Worm (Caenorhabditis elegans): ENCODE data around the gene gnrr-6.
A peak's percentile ranks its signal among the peaks of the same experiment; 100 is the strongest.

The gnrr-6 gene

ce11 chrX:11162778-11163584 is 15.7 kb upstream of the gnrr-6 start (continued):
- TF ChIP-seq F26F4.8 (GFP tag; conservative IDR thresholded peaks at IDR 0.05) (peak; percentile 67), duxl-1 (tag; optimal IDR thresholded peaks at IDR 0.05; ENCODE audit: poor library complexity) (peak; percentile 39), nhr-28 (tag; optimal IDR thresholded peaks at IDR 0.05) (no peak), R02D3.7 (tag; optimal IDR thresholded peaks at IDR 0.05) (no peak), lin-39 (tag; optimal IDR thresholded peaks at IDR 0.05) (no peak), unc-39 (tag; optimal IDR thresholded peaks at IDR 0.05) (no peak), lin-1 (GFP tag; IDR thresholded peaks at IDR 0.05) (no peak), F49E8.2 (tag; optimal IDR thresholded peaks at IDR 0.05; ENCODE audit: borderline replicate concordance) (no peak), Y5F2A.4 (GFP tag; optimal IDR thresholded peaks at IDR 0.05) (no peak), skn-1 (tag; optimal IDR thresholded peaks at IDR 0.05) (no peak), pqm-1 (tag; optimal IDR thresholded peaks at IDR 0.05) (no peak), gei-8 (GFP tag; optimal IDR thresholded peaks at IDR 0.05) (no peak), spr-3 (GFP tag; optimal IDR thresholded peaks at IDR 0.05) (peak; percentile 24), lin-38 (GFP tag; IDR thresholded peaks at IDR 0.05) (no peak), egl-43 (GFP tag; IDR thresholded peaks at IDR 0.05) (no peak), ztf-11 (tag; optimal IDR thresholded peaks at IDR 0.05) (no peak), daf-19 (GFP tag; conservative IDR thresholded peaks at IDR 0.05) (no peak), Y48G9A.11 (GFP tag; IDR thresholded peaks at IDR 0.05) (no peak), dmd-6 (GFP tag; IDR thresholded peaks at IDR 0.05) (peak; percentile 35; the same call in 1 of the 2 replicates), F37D6.2 (tag; optimal IDR thresholded peaks at IDR 0.05) (no peak), ceh-44 (GFP tag; IDR thresholded peaks at IDR 0.05) (no peak), hlh-11 (tag; optimal IDR thresholded peaks at IDR 0.05) (no peak), F10B5.3 (tag; optimal IDR thresholded peaks at IDR 0.05) (no peak), vab-7 (GFP tag; IDR thresholded peaks at IDR 0.05) (peak; percentile 67), nhr-25 (tag; optimal IDR thresholded peaks at IDR 0.05; ENCODE audit: borderline replicate concordance, insufficient read depth) (no peak), dmd-9 (GFP tag; IDR thresholded peaks at IDR 0.05) (no peak), saeg-2 (GFP tag; IDR thresholded peaks at IDR 0.05) (0 out of 2 replicates have a peak, but pooled peaks have one; percentile 34), madf-5 (GFP tag; IDR thresholded peaks at IDR 0.05) (peak; percentile 25 to 63; a peak in 1 of 4 replicates), arid-1 (GFP tag; conservative IDR thresholded peaks at IDR 0.05) (0 out of 2 replicates have a peak, but pooled peaks have one; percentile 47), mdt-29 (GFP tag; IDR thresholded peaks at IDR 0.05) (peak; percentile 36; the same call in 1 of the 2 replicates), pha-4 (GFP tag; IDR thresholded peaks at IDR 0.05) (peak; percentile 41; the same call in 1 of the 2 replicates), pha-4 (tag; optimal IDR thresholded peaks at IDR 0.05) (no peak), madf-9 (GFP tag; conservative IDR thresholded peaks at IDR 0.05) (no peak; the same call in 1 of the 2 replicates), nhr-41 (GFP tag; IDR thresholded peaks at IDR 0.05) (no peak), zag-1 (tag; optimal IDR thresholded peaks at IDR 0.05) (no peak), ZK337.2 (GFP tag; IDR thresholded peaks at IDR 0.05) (no peak), lir-3 (tag; optimal IDR thresholded peaks at IDR 0.05) (no peak), nhr-11 (tag; optimal IDR thresholded peaks at IDR 0.05) (no peak), nhr-76 (tag; optimal IDR thresholded peaks at IDR 0.05) (no peak), php-3 (GFP tag; IDR thresholded peaks at IDR 0.05) (no peak), zip-11 (GFP tag; IDR thresholded peaks at IDR 0.05) (no peak), nhr-102 (tag; optimal IDR thresholded peaks at IDR 0.05) (no peak), T26A8.4 (GFP tag; IDR thresholded peaks at IDR 0.05) (no peak; the same call in 1 of the 2 replicates), lin-29 (GFP tag; IDR thresholded peaks at IDR 0.05) (no peak), Y105C5A.15 (GFP tag; IDR thresholded peaks at IDR 0.05) (peak; percentile 62; the same call in 1 of the 2 replicates), mdl-1 (tag; optimal IDR thresholded peaks at IDR 0.05) (no peak), zip-2 (tag; optimal IDR thresholded peaks at IDR 0.05) (no peak), dpl-1 (GFP tag; optimal IDR thresholded peaks at IDR 0.05) (no peak), T20F7.1 (GFP tag; optimal IDR thresholded peaks at IDR 0.05) (no peak), D1046.2 (GFP tag; IDR thresholded peaks at IDR 0.05) (no peak)
